Worm (Caenorhabditis elegans) whole organism, L1 larva: ENCODE measurements around the gene atg-16.1.

Experiments
- C04F5.9 ChIP-seq: sonication (generic microtip); optimal IDR thresholded peaks from 2 replicates; lab custom pipeline; 2016; ENCODE audit warnings: missing genetic modification characterization, missing compliant biosample characterization
- C34B4.2 ChIP-seq: sonication (generic microtip); optimal IDR thresholded peaks from 2 replicates; lab custom pipeline; 2017; ENCODE audit warnings: mild to moderate bottlenecking, missing genetic modification characterization, missing compliant biosample characterization
- alr-1 ChIP-seq: fragments of 200-800 bp; sonication (Bioruptor generic); optimal IDR thresholded peaks from 2 replicates; lab custom pipeline; 2018; ENCODE audit warnings: borderline replicate concordance, mild to moderate bottlenecking, missing genetic modification characterization, missing compliant biosample characterization
- aly-2 ChIP-seq: fragments of 150-350 bp; optimal IDR thresholded peaks from 2 replicates; lab custom pipeline; 2014; ENCODE audit warnings: missing biosample characterization, missing genetic modification characterization
- ama-1 ChIP-seq: fragments of 150-350 bp; optimal IDR thresholded peaks from 2 replicates; lab custom pipeline; 2014
- blmp-1 ChIP-seq: fragments of 150-350 bp; optimal IDR thresholded peaks from 2 replicates; lab custom pipeline; 2014; ENCODE audit warnings: missing biosample characterization, missing genetic modification characterization
- ceh-88 ChIP-seq: fragments of 200-800 bp; sonication (Bioruptor generic); IDR thresholded peaks from 2 replicates; pipeline ENCODE4 v1.3.6; 2022; ENCODE audit warnings: missing genetic modification characterization, missing compliant biosample characterization
- dpl-1 ChIP-seq, 3 experiments: fragments of 150-350 bp in 2 of 3; sonication (generic microtip) in 1 of 3; optimal IDR thresholded peaks; 2 replicates each; lab custom pipeline; 2014 to 2017; ENCODE audit warnings: missing biosample characterization in 3 of 3, missing genetic modification characterization in 3 of 3, missing genetic modification reagents in 3 of 3
- efl-1 ChIP-seq, 4 experiments: fragments of 150-350 bp; optimal IDR thresholded peaks in 3 of 4; peaks in 1 of 4; 1 replicate in 1 of 4; 2 replicates in 3 of 4; lab custom pipeline; 2014; ENCODE audit warnings: missing biosample characterization in 2 of 4, missing genetic modification characterization in 2 of 4, missing genetic modification reagents in 2 of 4
- fkh-10 ChIP-seq: sonication (generic microtip); optimal IDR thresholded peaks from 2 replicates; lab custom pipeline; 2017; ENCODE audit warnings: missing biosample characterization, missing genetic modification reagents, missing genetic modification characterization
- fkh-8 ChIP-seq: sonication (generic microtip); optimal IDR thresholded peaks from 2 replicates; lab custom pipeline; 2016; ENCODE audit warnings: mild to moderate bottlenecking, missing genetic modification characterization, missing compliant biosample characterization
- hlh-4 ChIP-seq: sonication (generic microtip); optimal IDR thresholded peaks from 2 replicates; lab custom pipeline; 2016; ENCODE audit warnings: mild to moderate bottlenecking, missing genetic modification characterization, missing compliant biosample characterization
- irx-1 ChIP-seq: sonication (generic microtip); optimal IDR thresholded peaks from 2 replicates; lab custom pipeline; 2016; ENCODE audit warnings: missing genetic modification characterization, missing compliant biosample characterization
- isw-1 ChIP-seq: fragments of 200-800 bp; sonication (Bioruptor generic); IDR thresholded peaks from 2 replicates; pipeline ENCODE4 v1.3.6; 2022; ENCODE audit warnings: missing genetic modification characterization, missing compliant biosample characterization
- jun-1 ChIP-seq: fragments of 150-350 bp; optimal IDR thresholded peaks from 2 replicates; lab custom pipeline; 2014; ENCODE audit warnings: missing biosample characterization, missing genetic modification reagents, missing genetic modification characterization
- lin-13 ChIP-seq: fragments of 150-350 bp; optimal IDR thresholded peaks from 2 replicates; lab custom pipeline; 2014; ENCODE audit warnings: missing biosample characterization, missing genetic modification reagents, missing genetic modification characterization
- lin-14 ChIP-seq: fragments of 200-800 bp; sonication (Bioruptor generic); optimal IDR thresholded peaks from 2 replicates; lab custom pipeline; 2018; ENCODE audit warnings: mild to moderate bottlenecking, missing genetic modification characterization, moderate library complexity, missing compliant biosample characterization
- lin-39 ChIP-seq: fragments of 150-350 bp; optimal IDR thresholded peaks from 2 replicates; lab custom pipeline; 2014; ENCODE audit warnings: missing biosample characterization, missing genetic modification reagents, missing genetic modification characterization
- mab-9 ChIP-seq: fragments of 200-800 bp; sonication (Bioruptor generic); IDR thresholded peaks from 2 replicates; pipeline ENCODE4 v1.3.6; 2022; ENCODE audit warnings: missing genetic modification reagents, missing genetic modification characterization, missing compliant biosample characterization
- mdl-1 ChIP-seq, 2 experiments: fragments of 150-350 bp; optimal IDR thresholded peaks; 2 replicates each; lab custom pipeline; 2014 to 2017; ENCODE audit warnings: missing biosample characterization in 2 of 2, missing genetic modification characterization in 2 of 2, inconsistent platforms in 1 of 2
- mep-1 ChIP-seq: fragments of 150-350 bp; optimal IDR thresholded peaks from 2 replicates; lab custom pipeline; 2014; ENCODE audit warnings: missing biosample characterization, missing genetic modification characterization
- nhr-12 ChIP-seq: sonication (generic microtip); optimal IDR thresholded peaks from 2 replicates; lab custom pipeline; 2017; ENCODE audit warnings: missing biosample characterization, missing genetic modification characterization
- nhr-237 ChIP-seq: fragments of 150-350 bp; optimal IDR thresholded peaks from 2 replicates; lab custom pipeline; 2014; ENCODE audit warnings: missing biosample characterization, missing genetic modification characterization
- nhr-47 ChIP-seq: sonication (generic microtip); optimal IDR thresholded peaks from 2 replicates; lab custom pipeline; 2016; ENCODE audit warnings: mild to moderate bottlenecking, missing genetic modification characterization, moderate library complexity, missing compliant biosample characterization
- nhr-76 ChIP-seq: sonication (generic microtip); optimal IDR thresholded peaks from 2 replicates; lab custom pipeline; 2017; ENCODE audit warnings: missing biosample characterization, missing genetic modification characterization
- nhr-77 ChIP-seq: fragments of 150-350 bp; optimal IDR thresholded peaks from 2 replicates; lab custom pipeline; 2014; ENCODE audit warnings: missing biosample characterization, missing genetic modification characterization
- nhr-85 ChIP-seq: sonication (generic microtip); peaks from one replicate; lab custom pipeline; 2016; ENCODE audit warnings: missing genetic modification characterization, inconsistent platforms, missing compliant biosample characterization
- pqm-1 ChIP-seq: sonication (generic microtip); optimal IDR thresholded peaks from 3 replicates; lab custom pipeline; 2017; ENCODE audit warnings: missing biosample characterization, missing genetic modification characterization
- unc-30 ChIP-seq: sonication (generic microtip); optimal IDR thresholded peaks from 2 replicates; lab custom pipeline; 2017; ENCODE audit warnings: missing biosample characterization, missing genetic modification characterization
- vab-15 ChIP-seq: sonication (generic microtip); optimal IDR thresholded peaks from 2 replicates; lab custom pipeline; 2017; ENCODE audit warnings: missing genotype, mild to moderate bottlenecking, missing genetic modification characterization, missing compliant biosample characterization
- ztf-4 ChIP-seq: fragments of 150-350 bp; optimal IDR thresholded peaks from 2 replicates; lab custom pipeline; 2014; ENCODE audit warnings: missing biosample characterization, missing genetic modification characterization

Gene atg-16.1

DNA sequence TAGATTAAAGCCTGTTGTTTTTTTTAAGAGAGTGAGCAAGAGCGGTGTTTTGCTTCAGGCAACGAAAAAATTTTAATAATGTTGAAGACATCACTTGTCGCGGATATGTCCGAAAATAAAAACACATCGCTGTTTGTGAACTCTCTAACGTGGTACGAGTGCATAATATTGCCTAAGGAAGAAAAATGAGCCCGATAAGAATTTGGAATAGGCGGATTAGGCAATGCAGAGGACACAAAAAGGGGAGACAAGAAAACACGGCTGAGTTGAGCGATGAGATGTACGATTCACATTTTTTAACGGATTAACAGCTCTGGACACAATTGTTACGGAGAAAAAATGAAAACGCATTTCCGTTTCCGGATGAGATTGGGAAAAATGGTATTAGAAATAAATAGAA is 34.9 kb downstream of the atg-16.1 start:
- TF ChIP-seq dpl-1 (GFP tag; optimal IDR thresholded peaks at IDR 0.05; lab: Kevin White, UChicago) (no peak), ama-1 (lab: Kevin White, UChicago) (no peak), lin-39 (no peak), lin-13 (GFP tag; lab: Kevin White, UChicago) (no peak), pqm-1 (tag; lab: Kevin White, UChicago) (no peak), C34B4.2 (no peak), nhr-237 (tag; lab: Kevin White, UChicago) (no peak)

DNA sequence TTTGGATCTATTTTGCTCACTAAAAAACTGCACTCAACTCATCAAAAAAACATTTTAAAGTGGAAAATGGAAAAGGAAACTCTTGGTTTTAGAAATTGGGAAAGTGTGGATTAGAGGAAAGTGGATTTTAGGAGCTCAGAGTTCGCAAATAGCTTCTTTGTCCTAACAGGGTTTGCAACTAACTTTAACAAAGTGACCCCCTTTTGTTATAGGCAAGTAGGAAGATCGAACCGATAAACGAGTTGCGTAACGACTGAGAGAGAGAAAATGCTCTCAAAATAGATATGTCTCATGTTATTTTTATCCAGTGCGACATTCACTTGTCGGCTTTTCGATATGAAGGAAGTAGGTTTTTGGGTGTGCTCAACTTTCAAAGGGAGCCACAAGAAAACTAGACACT is 35.8 kb downstream of the atg-16.1 start:
- TF ChIP-seq nhr-47 (tag; lab: Kevin White, UChicago) = no peak
- TF ChIP-seq alr-1 (tag; lab: Kevin White, UChicago) = no peak
- peak; percentile 22 for TF ChIP-seq nhr-85 (tag; lab: Kevin White, UChicago)
- no peak for TF ChIP-seq fkh-8 (tag; lab: Kevin White, UChicago)
- peak; percentile 77 for TF ChIP-seq fkh-10
- no peak for TF ChIP-seq ceh-88
- TF ChIP-seq hlh-4 (tag; lab: Kevin White, UChicago) = no peak
- TF ChIP-seq efl-1 (optimal IDR thresholded peaks at IDR 0.05; lab: Kevin White, UChicago) = no peak
- peak in 1 of 2 experiments; percentile 60 for TF ChIP-seq efl-1 (GFP tag; optimal IDR thresholded peaks at IDR 0.05 in 1 of 2; lab: Kevin White, UChicago)

DNA sequence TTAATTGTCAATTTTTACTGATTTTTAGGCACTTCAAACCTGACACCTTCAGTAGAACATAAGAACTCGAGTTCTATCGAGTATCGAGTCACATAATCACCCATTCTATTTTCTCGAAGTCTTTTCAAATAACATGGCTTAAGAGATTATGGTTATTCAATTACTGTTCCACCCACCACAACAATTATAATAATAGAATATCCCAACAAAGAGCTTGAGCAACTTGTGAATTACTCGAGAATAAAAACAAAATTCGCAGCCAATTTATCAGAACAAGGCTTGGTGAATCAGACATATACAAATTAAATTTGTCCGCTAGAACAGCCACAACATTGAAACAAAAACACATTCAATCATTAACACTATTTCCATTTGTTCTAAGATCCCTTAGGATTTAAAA is 38.0 kb downstream of the atg-16.1 start:
- no peak for TF ChIP-seq nhr-76 (tag; lab: Kevin White, UChicago)
- TF ChIP-seq lin-14 (GFP tag; lab: Kevin White, UChicago) = peak; percentile 29
- no peak for TF ChIP-seq aly-2 (tag; lab: Kevin White, UChicago)

DNA sequence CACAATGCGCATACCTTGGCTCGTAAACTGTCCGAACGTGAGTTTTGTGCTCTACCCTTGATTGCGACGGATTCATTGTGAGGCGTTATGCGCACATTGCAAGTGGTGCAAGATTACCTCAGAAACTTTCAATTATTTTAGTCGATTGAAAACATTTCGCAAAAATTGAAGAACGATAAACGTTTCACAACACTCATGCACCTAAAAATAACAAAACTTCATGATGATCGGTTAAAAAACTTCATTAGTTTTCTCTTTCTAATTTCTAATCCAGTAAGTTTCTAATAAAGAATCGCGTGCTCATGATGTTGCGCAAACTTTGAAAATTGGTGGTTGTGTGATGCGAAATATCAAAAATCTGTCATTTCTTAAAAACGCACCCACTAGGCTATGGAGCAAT is 43.5 kb downstream of the atg-16.1 start, which contains the start of gene dop-1:
dop-1 (minus strand) TSS at position 101 of the 400 bp plus-strand sequence.
- no peak for TF ChIP-seq vab-15 (tag; lab: Kevin White, UChicago)
- no peak for TF ChIP-seq ztf-4 (tag; lab: Kevin White, UChicago)
- no peak for TF ChIP-seq irx-1 (tag; lab: Kevin White, UChicago)
- TF ChIP-seq fkh-10 = no peak
- TF ChIP-seq, all 84 proteins: peak for 0

DNA sequence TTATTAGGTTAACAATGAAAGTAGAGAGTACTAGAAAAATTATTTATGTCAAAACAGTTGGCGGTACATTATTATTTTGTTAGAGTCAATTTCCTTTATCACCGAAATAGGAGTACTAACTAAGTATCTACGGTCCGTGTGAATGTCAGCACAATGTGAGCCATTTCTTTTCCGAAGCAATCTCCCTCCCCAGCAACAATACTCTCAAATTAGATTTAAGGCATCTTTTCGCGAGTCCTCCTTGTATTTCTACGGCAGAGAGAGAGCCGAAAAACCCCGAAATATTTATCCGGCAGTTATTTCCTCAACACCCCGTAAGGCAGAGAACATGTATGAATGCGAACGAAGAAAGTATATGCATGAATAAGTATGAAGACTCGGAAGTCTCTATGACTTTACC is 47.0 kb downstream of the atg-16.1 start:
- TF ChIP-seq lin-14 (GFP tag; lab: Kevin White, UChicago) (peak; percentile 17), fkh-8 (tag; lab: Kevin White, UChicago) (no peak), mep-1 (tag; lab: Kevin White, UChicago) (no peak), fkh-10 (peak; percentile 28)

DNA sequence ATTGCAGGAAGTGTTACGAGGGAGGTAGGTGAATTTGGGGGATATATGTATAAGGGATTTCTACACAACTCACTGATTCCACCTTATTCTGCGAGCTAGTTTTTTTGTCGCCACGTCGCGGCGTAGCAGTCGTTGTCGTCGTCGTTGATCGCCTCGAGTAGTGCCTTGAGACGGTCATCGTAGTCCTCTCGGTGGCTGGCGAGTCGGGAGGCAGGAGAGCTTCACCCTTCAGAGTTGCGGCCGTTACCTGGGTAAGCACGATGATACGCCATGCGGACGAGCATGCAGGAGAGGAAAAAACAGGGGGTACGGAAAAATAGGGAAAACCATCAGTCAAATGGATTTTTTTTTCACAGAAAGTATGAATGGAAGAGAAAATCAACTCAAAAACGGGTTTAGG is 49.1 kb downstream of the atg-16.1 start:
- TF ChIP-seq C04F5.9 (no peak), nhr-77 (tag; lab: Kevin White, UChicago) (no peak), jun-1 (tag; lab: Kevin White, UChicago) (no peak), pqm-1 (tag; lab: Kevin White, UChicago) (no peak), blmp-1 (tag; lab: Kevin White, UChicago) (no peak), nhr-76 (tag; lab: Kevin White, UChicago) (no peak), unc-30 (tag; lab: Kevin White, UChicago) (no peak), mdl-1 (tag; optimal IDR thresholded peaks at IDR 0.05; lab: Kevin White, UChicago) (no peak), nhr-12 (no peak), mab-9 (GFP tag; lab: Robert Waterston, UW) (no peak), isw-1 (GFP tag; lab: Robert Waterston, UW) (no peak)
